Worm (Caenorhabditis elegans) whole organism, L4 larva: ENCODE results near the gene C29E4.13.

Source experiments
- aly-2 ChIP-seq: sonication (generic microtip); optimal IDR thresholded peaks from 2 replicates; lab custom pipeline; 2018; ENCODE audit warnings: missing biosample characterization, missing genetic modification characterization
- ceh-28 ChIP-seq: fragments of 150-350 bp; optimal IDR thresholded peaks from 2 replicates; lab custom pipeline; 2014; ENCODE audit warnings: missing biosample characterization, missing genetic modification reagents, missing genetic modification characterization
- fos-1 ChIP-seq: fragments of 150-350 bp; optimal IDR thresholded peaks from 2 replicates; lab custom pipeline; 2014; ENCODE audit warnings: missing biosample characterization, missing genetic modification characterization

- TF ChIP-seq ceh-28 (tag; lab: Kevin White, UChicago) = no peak
- no peak for TF ChIP-seq aly-2 (tag; lab: Kevin White, UChicago)
- no peak for TF ChIP-seq fos-1 (tag; lab: Kevin White, UChicago)
These were observed 24.7 kb upstream of the C29E4.13 start, which contains the start of gene let-754 for ce11 chrIII:7953208-7953607.
